Fruit fly (Drosophila melanogaster) ovary, adult (tissue): ENCODE data around the gene CG17991.
A peak's percentile ranks its signal among the peaks of the same experiment; 100 is the strongest.

Experiments
- CG17801 ChIP-seq: fragments of 200-800 bp; optimal IDR thresholded peaks from 2 replicates; lab custom pipeline; 2019; ENCODE audit warnings: missing biosample characterization, mild to moderate bottlenecking, missing genetic modification characterization, moderate library complexity; ENCODE audit not compliant: partially characterized antibody

Gene CG17991

DNA sequence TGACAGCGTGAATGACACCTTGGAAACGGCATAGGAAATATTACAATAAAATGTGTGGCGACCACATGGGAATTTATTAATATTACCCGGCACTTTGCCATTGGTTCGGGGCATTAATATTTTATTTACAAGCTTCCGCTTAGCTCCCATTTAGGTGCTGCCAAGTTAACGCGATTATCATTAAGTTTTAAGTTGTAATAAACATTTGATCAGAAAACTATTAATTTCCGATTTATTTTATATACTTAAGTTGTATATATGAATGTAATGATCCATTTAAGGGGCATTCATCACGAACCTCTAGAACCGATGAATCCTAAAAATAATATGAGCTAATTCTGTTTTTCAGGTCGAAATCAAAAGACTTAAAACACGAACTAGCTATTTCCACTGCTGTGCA is 22.8 kb upstream of the CG17991 start:
- TF ChIP-seq CG17801 (GFP tag; lab: Kevin White, UChicago), result no peak

DNA sequence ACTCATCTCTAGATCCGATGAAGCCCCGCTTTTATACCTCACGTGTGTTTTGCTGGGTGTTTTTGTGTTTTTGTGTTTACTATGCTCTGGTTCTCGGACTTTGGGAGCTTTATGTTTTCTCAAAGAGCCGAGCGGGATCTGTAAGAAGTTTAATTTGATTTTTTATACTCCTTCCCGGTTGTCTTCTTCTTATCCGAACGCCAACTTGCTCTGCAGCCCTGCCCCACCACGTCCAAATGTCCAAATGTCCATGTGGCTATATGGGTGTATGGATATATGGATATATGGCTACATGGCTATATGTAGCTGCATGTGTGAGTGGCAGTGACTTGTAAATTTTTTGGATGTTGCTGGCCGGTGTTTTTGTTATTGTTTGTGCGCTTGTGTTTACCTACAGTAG is 22.3 kb upstream of the CG17991 start:
- TF ChIP-seq CG17801 (GFP tag; lab: Kevin White, UChicago), result no peak

DNA sequence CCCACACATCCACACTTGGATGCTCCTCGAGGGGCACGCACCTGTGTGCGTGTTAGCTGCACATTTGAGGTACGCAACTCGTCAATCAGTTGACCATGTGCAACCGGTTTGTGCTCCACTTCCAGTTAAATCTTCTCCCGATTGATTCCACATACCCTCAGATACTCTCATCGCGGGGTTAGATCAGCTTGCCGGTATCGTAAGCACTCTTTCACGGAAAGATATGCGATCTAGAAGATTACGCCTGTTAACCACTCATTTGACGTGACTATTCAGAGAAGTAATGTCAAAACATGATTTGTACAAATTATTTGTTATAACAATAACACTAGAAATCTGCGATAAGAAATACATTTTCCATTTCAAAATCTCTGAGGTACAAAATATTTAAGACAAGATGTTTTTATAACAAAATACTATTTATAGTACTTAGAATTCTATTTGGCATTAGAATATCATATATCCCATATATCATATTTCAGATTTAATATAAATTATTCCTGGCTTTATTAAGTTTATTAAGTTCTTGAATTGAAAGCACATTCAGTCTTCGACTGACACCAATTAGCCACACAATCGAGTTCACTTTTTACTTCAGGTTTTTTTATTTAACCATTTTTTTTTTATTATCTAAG is 20.1 kb upstream of the CG17991 start:
- no peak for TF ChIP-seq CG17801 (GFP tag; lab: Kevin White, UChicago)

DNA sequence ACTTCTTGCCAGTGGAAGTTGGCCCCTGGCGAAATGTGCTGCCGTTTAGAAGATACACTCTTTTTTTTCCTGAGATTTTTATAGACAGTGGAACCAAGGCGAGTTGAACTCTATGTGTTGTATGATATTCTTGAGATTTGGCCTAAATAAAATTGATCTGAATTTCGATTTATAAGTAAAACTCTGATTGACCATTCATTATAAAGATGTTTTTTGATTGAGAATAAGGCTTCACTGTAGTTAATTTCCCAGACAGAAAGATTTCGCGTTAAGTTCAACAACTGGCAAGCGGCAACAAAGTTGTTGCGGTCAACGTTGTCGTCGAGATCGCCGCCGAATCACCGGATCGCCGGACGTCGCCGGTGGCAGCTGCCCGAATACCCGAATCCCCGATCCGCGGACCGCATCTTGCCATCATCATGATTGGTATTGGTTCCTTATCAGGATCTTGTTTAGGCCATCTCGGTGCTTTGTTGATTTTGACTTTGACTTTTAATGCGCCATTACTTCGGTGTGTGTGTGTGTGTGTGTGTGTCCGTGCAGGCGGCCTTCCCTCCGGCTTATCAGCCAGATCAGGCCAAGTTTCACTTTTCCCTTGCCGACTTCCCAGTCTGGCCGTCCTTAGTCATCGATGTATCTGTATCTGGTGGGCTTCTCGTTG is 18.9 kb upstream of the CG17991 start:
- TF ChIP-seq CG17801 (GFP tag; lab: Kevin White, UChicago), result no peak

DNA sequence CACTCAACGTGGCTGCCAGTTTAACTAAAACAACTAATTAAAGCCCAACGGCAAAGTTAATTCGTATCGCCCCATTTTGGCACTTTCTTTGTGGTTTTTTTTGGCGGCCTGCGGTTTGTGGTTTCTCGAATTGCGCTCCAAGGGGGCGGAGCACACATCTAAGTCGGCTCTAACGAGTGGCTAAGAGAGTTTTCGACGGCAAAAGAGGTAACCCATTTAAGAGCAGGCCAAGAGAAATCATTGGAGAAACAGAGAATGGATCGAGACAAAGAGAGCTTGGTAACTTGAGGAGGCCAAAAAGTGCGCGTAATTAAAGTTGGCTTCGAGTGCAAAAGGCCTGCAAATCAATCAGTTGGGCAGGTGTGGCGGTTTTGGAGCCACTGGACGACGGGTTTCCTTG is 18.1 kb upstream of the CG17991 start:
- no peak for TF ChIP-seq CG17801 (GFP tag; lab: Kevin White, UChicago)

DNA sequence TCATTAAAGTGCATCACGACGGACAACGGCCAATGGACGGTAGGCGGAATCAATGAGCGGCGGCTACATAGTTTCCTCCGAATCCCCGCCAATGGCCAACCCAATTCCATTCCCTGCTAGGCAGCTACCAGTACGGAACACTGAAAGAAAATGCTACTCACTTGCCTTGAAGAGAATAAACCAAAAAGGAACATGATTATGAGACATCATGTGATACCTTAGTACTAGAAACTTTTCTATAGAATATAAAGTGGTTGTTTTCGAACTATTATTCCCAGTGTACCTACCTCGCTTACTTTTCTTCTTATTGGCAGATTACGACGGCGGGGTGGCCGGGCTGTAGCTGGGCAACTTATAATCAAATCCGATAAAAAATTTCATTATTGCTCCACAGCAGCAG is 16.3 kb upstream of the CG17991 start:
- TF ChIP-seq CG17801 (GFP tag; lab: Kevin White, UChicago), result no peak

DNA sequence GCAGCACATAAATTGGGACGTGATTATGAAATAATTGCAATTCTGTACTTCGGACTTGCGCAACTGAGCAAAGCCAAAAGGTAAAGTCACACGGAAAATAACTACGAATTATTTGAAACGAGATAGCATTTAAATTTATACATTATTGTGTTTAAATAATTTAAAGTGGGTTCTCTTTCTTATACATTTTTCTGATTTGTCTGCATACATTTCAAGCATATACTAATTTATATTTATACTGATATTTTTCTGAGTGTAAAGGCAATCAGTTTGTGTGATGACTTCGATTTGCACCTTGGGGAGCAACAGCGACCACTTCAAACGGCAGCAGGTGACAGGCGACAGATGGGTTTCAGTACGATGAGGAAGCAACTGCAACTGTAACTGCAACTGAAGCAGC is 15.6 kb upstream of the CG17991 start:
- no peak for TF ChIP-seq CG17801 (GFP tag; lab: Kevin White, UChicago)

DNA sequence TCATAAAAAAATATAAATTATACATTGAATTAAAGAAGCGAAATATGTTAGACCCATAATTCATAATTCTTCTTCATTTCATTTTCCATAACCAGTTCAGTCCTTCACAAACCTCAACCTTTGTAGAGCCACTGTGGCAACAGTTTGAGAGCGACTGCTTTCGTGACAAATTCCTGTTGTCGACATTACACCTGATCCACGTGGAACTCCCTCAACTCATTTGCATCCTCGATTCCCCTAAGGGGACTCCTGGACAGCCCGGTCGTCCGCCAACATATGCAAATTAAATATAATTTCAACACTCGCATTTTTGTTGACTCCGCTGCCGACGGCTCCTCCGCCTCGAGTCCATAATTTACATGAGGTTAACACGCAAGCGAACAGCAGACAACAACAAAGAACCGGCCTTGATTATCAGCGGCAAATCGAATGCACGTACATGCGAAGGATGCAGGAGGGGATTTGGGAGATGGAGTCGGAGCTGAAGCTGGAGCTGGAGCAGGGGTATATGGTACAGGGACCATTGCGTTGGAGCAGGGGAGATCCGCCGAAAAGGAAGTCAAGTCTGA is 14.9 kb upstream of the CG17991 start:
- TF ChIP-seq CG17801 (GFP tag; lab: Kevin White, UChicago), result no peak

DNA sequence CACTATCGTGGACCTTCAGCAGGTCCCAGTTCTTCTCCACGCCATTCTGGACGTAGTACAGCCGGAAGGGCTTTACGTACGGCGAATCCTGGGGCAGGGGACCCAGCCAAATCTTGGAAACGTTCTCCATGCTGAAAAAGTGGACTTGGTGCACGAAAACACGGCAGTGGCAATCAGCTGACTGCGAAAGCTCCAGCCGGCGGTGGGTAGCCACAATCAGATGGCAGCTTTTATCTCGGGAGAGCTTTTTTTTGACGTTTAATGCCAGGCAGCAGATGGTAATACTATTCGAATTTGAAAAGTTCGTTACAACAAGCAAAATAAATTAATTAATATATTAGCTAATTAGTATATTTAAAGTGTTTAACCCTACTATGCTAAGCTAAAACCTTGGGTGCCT is 12.7 kb upstream of the CG17991 start, which contains the start of gene CG42813:
CG42813 (minus strand) TSS at position 220 of the 400 bp plus-strand sequence.
- no peak for TF ChIP-seq CG17801 (GFP tag; lab: Kevin White, UChicago)

DNA sequence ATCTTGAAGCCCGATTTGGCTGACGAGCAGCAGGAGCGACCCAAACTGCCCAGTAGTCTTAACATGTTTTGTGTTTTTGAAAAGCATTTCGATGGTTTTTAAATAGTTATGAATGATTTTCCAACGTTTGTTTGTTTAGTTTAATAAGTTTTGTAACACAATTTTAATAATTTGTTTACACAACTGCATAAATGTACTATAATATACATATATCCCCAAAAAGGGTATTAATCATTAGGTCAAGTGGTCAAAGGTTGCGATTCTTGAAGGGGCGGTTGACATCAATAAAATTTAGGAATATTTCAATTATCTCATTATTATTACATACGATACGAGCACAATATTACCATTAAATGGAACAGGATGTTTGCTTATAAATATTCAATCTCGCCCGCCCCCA is 11.7 kb upstream of the CG17991 start, which contains the start of gene CG42814:
CG42814 (minus strand) TSS at position 101 of the 400 bp plus-strand sequence.
- no peak for TF ChIP-seq CG17801 (GFP tag; lab: Kevin White, UChicago)

DNA sequence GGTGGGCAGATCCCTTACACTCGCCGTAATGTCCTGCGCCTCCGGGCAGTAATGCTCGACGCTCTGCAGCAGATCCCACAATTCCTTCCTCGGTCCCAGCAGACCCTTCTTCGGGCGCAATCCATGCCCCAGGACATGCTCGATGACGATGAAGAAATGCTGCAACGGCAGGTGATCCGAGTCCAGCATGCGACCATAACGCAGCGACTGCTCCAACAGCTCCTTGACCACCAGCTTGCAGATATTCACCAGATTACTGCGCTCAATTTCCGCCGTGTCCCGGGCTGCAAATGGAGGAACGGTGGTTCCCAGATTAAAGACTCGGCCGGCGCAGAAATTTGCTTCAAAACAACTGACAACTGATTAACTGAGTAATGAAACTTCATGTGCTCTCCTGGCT is 7.7 kb upstream of the CG17991 start, which contains the start of gene CG31068:
CG31068 (plus strand) TSS at position 301 of the 400 bp plus-strand sequence.
- TF ChIP-seq CG17801 (GFP tag; lab: Kevin White, UChicago), result no peak

DNA sequence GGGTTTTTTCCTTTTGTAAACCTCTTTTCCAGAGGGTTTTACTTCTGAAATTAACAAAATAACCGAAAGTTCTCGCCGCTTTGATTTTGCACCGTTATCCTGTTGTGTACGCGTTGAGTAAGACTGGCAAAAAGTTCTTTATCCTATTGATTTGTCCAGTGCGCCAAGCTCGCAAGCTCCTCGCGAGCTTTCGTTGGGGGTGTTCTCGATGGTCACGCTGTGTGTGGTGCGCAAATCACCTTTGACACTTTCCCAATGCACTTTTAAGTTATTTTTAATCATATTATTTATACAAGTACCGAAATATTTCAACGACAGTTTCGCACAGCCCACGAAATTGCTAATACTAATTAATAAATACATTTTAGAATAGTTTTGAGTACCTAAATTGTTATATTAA is 3.1 kb upstream of the CG17991 start:
- no peak for TF ChIP-seq CG17801 (GFP tag; lab: Kevin White, UChicago)

DNA sequence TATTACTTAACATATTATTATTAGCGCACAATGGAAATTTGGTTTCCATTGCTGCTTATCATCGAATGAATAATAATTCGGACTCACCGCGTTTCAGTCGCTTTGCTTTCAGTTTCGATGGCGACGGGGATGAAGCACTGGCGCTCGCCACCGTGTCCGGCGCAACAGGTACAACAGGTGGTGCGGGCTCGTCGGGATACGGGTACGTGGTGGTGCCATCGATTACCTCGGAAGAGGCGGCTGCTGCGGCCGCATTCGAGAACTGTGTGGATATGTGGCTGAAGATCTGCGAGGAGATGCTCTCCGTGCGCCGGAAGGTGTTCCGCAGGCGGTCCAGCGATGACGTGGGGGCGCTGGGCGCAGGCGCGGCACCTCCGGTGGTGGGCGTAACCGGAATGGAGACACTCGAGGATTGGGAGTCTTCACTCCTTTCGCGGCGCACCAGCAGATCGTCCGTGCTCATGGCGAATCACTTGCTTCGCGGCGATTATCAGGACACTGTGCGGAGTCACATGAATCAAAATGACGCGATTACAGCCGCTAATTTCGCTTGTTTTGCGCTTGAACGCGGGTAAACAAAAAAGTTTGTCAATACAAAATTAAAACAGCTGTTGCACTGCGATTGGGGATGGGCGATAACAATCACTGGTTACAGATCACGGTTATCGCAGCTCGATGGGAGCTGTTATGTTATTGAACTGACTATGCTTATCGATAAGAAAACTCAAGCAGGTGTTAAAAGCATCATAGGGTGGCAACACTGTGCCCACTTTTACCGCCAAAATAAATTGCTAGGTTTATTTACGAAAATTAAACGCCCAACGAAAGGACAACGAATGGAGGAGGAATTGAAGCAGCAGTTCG is 2.4 kb upstream of the CG17991 start, which contains the start of the genes CG31064 and PolA2:
CG31064 (minus strand) TSS at position 648 of the 864 bp plus-strand sequence.
PolA2 (plus strand) TSS at position 726 of the 864 bp plus-strand sequence.
- peak; percentile 5 for TF ChIP-seq CG17801 (GFP tag; lab: Kevin White, UChicago)

DNA sequence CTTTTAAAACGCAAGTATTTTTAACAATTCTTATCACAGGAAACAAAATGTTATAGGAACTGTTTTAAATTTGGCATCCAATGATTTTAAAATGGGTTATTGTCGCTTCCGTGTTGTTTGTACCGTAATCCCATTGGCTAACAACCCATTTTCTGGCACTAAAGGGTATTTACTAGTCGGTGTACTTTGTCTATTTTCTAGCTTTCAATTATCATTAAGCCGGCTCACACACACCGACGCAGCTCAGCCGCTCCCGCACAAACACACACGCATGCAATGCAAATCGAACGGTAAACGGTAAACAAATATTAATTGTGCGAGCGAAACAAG is 3.3 kb downstream of the CG17991 start:
- TF ChIP-seq CG17801 (GFP tag; lab: Kevin White, UChicago), result no peak
